Fruit fly (Drosophila melanogaster) whole organism, embryonic: ENCODE data around the gene CG5446.

ENCODE experiments used
- B-H2 ChIP-seq: fragments of 200-800 bp; sonication (Bioruptor generic); optimal IDR thresholded peaks from 2 replicates; lab custom pipeline; 2018; ENCODE audit warnings: missing biosample characterization, mild to moderate bottlenecking, missing genetic modification characterization
- CG10979 ChIP-seq: fragments of 200-800 bp; sonication (Bioruptor generic); optimal IDR thresholded peaks from 2 replicates; lab custom pipeline; 2018; ENCODE audit warnings: missing biosample characterization, mild to moderate bottlenecking, missing genetic modification characterization, moderate library complexity
- CG11456 ChIP-seq: fragments of 200-800 bp; sonication (Bioruptor generic); IDR thresholded peaks from 3 replicates; pipeline ENCODE4 v1.3.6; 2022; ENCODE audit warnings: missing biosample characterization, missing genetic modification characterization
- CG15269 ChIP-seq: fragments of 200-800 bp; sonication (Bioruptor generic); optimal IDR thresholded peaks from 2 replicates; lab custom pipeline; 2018; ENCODE audit warnings: missing biosample characterization, mild to moderate bottlenecking, missing genetic modification characterization, moderate library complexity
- CG15601 ChIP-seq: fragments of 200-800 bp; sonication (Bioruptor generic); optimal IDR thresholded peaks from 3 replicates; lab custom pipeline; 2019; ENCODE audit warnings: missing biosample characterization, mild to moderate bottlenecking, missing genetic modification characterization, moderate library complexity
- CG1602 ChIP-seq: fragments of 200-800 bp; sonication (Bioruptor generic); optimal IDR thresholded peaks from 3 replicates; lab custom pipeline; 2016; ENCODE audit warnings: missing biosample characterization, missing genetic modification characterization
- CG1603 ChIP-seq: fragments of 200-800 bp; sonication (Bioruptor generic); optimal IDR thresholded peaks from 2 replicates; lab custom pipeline; 2019; ENCODE audit warnings: missing biosample characterization, mild to moderate bottlenecking, missing genetic modification characterization, moderate library complexity
- CG1647 ChIP-seq: fragments of 200-800 bp; sonication (Bioruptor generic); optimal IDR thresholded peaks from 3 replicates; lab custom pipeline; 2016; ENCODE audit warnings: missing biosample characterization, missing genetic modification characterization
- CG17328 ChIP-seq: fragments of 200-800 bp; sonication (Bioruptor generic); IDR thresholded peaks from 2 replicates; pipeline ENCODE4 v1.3.6; 2022; ENCODE audit warnings: missing biosample characterization, missing genetic modification characterization
- CG17612 ChIP-seq: fragments of 200-800 bp; sonication (Bioruptor generic); IDR thresholded peaks from 2 replicates; pipeline ENCODE4 v1.3.6; 2022; ENCODE audit warnings: missing biosample characterization, missing genetic modification characterization
- CG18262 ChIP-seq: fragments of 200-800 bp; optimal IDR thresholded peaks from 3 replicates; lab custom pipeline; 2019; ENCODE audit warnings: missing biosample characterization, mild to moderate bottlenecking, missing genetic modification characterization, moderate library complexity
- CG2120 ChIP-seq: fragments of 200-800 bp; sonication (Bioruptor generic); optimal IDR thresholded peaks from 3 replicates; lab custom pipeline; 2016; ENCODE audit warnings: missing biosample characterization, missing genetic modification characterization
- CG30020 ChIP-seq: fragments of 200-800 bp; optimal IDR thresholded peaks from 2 replicates; lab custom pipeline; 2019; ENCODE audit warnings: missing biosample characterization, mild to moderate bottlenecking, missing genetic modification characterization, moderate library complexity
- CG34376 ChIP-seq: fragments of 200-800 bp; sonication (Bioruptor generic); optimal IDR thresholded peaks from 2 replicates; lab custom pipeline; 2018; ENCODE audit warnings: missing biosample characterization, mild to moderate bottlenecking, missing genetic modification characterization
- CG3847 ChIP-seq: fragments of 200-800 bp; sonication (Bioruptor generic); IDR thresholded peaks from 2 replicates; pipeline ENCODE4 v1.3.6; 2022; ENCODE audit warnings: missing biosample characterization, missing genetic modification characterization
- CG4854 ChIP-seq: fragments of 200-800 bp; sonication (Bioruptor generic); optimal IDR thresholded peaks from 2 replicates; lab custom pipeline; 2016; ENCODE audit warnings: missing biosample characterization, missing genetic modification characterization, inconsistent platforms
- CG6683 ChIP-seq: fragments of 200-800 bp; sonication (Bioruptor generic); optimal IDR thresholded peaks from 2 replicates; lab custom pipeline; 2017; ENCODE audit warnings: missing biosample characterization, mild to moderate bottlenecking, missing genetic modification characterization, missing genetic modification reagents
- CG8765 ChIP-seq: fragments of 200-800 bp; sonication (Bioruptor generic); IDR thresholded peaks from 2 replicates; pipeline ENCODE4 v1.3.6; 2022; ENCODE audit warnings: missing biosample characterization, missing genetic modification characterization
- CG9215 ChIP-seq: fragments of 200-800 bp; sonication (Bioruptor generic); IDR thresholded peaks from 2 replicates; pipeline ENCODE4 v1.3.6; 2022; ENCODE audit warnings: missing biosample characterization, missing genetic modification characterization
- CG9609 ChIP-seq: fragments of 200-800 bp; sonication (Bioruptor generic); optimal IDR thresholded peaks from 3 replicates; lab custom pipeline; 2016; ENCODE audit warnings: missing biosample characterization, missing genetic modification characterization
- Dbx ChIP-seq: fragments of 200-800 bp; sonication (Bioruptor generic); IDR thresholded peaks from 3 replicates; pipeline ENCODE4 v1.3.6; 2022; ENCODE audit warnings: missing biosample characterization, missing genetic modification characterization
- Dip3 ChIP-seq: fragments of 200-800 bp; sonication (Bioruptor generic); optimal IDR thresholded peaks from 3 replicates; lab custom pipeline; 2016; ENCODE audit warnings: missing biosample characterization, missing genetic modification characterization
- E2f2 ChIP-seq: fragments of 200-800 bp; sonication (Bioruptor generic); IDR thresholded peaks from 2 replicates; pipeline ENCODE4 v1.3.6; 2022; ENCODE audit warnings: missing biosample characterization, missing genetic modification characterization
- Ets65A ChIP-seq: fragments of 200-800 bp; sonication (Bioruptor generic); peaks from one replicate; lab custom pipeline; 2016; ENCODE audit warnings: missing biosample characterization, missing genetic modification characterization
- Ets97D ChIP-seq: fragments of 200-800 bp; sonication (Bioruptor generic); optimal IDR thresholded peaks from 3 replicates; lab custom pipeline; 2016; ENCODE audit warnings: missing biosample characterization, missing genetic modification characterization
- Fer3 ChIP-seq: fragments of 200-800 bp; sonication (Bioruptor generic); optimal IDR thresholded peaks from 2 replicates; lab custom pipeline; 2018; ENCODE audit warnings: missing biosample characterization, mild to moderate bottlenecking, missing genetic modification characterization, moderate library complexity
- HmgD ChIP-seq: fragments of 200-800 bp; sonication (Bioruptor generic); optimal IDR thresholded peaks from 3 replicates; lab custom pipeline; 2016; ENCODE audit warnings: missing biosample characterization, missing genetic modification characterization
- Hsf ChIP-seq: fragments of 200-800 bp; sonication (Bioruptor generic); optimal IDR thresholded peaks from 3 replicates; lab custom pipeline; 2016; ENCODE audit warnings: missing biosample characterization, missing genetic modification characterization
- Lhr ChIP-seq: fragments of 200-800 bp; sonication (Bioruptor generic); optimal IDR thresholded peaks from 3 replicates; lab custom pipeline; 2017; ENCODE audit warnings: mild to moderate bottlenecking, missing biosample characterization, missing genetic modification reagents, missing genetic modification characterization
- MBD-R2 ChIP-seq: fragments of 200-800 bp; sonication (Bioruptor generic); IDR thresholded peaks from 2 replicates; pipeline ENCODE4 v1.3.6; 2022; ENCODE audit warnings: missing biosample characterization, missing genetic modification characterization
- MTF-1 ChIP-seq: fragments of 200-800 bp; sonication (Bioruptor generic); optimal IDR thresholded peaks from 2 replicates; lab custom pipeline; 2018; ENCODE audit warnings: missing biosample characterization, mild to moderate bottlenecking, missing genetic modification characterization, borderline replicate concordance
- Max ChIP-seq: fragments of 200-800 bp; sonication (Bioruptor generic); optimal IDR thresholded peaks from 2 replicates; lab custom pipeline; 2016; ENCODE audit warnings: missing biosample characterization, mild to moderate bottlenecking, missing genetic modification characterization
- NC2α ChIP-seq: fragments of 200-800 bp; sonication (Bioruptor generic); optimal IDR thresholded peaks from 2 replicates; lab custom pipeline; 2016; ENCODE audit warnings: missing biosample characterization, missing genetic modification characterization
- Stat92E ChIP-seq, 3 experiments: fragments of >200 bp in 2 of 3; fragments of 200-800 bp in 1 of 3; sonication (Bioruptor generic) in 1 of 3; optimal IDR thresholded peaks; 2 replicates each; lab custom pipeline; 2017 to 2019; ENCODE audit warnings: missing biosample characterization in 3 of 3, missing genetic modification characterization in 3 of 3, mild to moderate bottlenecking in 1 of 3, moderate library complexity in 1 of 3
- YL-1 ChIP-seq: fragments of 200-800 bp; sonication (Bioruptor generic); optimal IDR thresholded peaks from 3 replicates; lab custom pipeline; 2017; ENCODE audit warnings: missing biosample characterization, mild to moderate bottlenecking, missing genetic modification characterization
- ap ChIP-seq: fragments of 200-800 bp; sonication (Bioruptor generic); IDR thresholded peaks from 2 replicates; pipeline ENCODE4 v1.3.6; 2022; ENCODE audit warnings: missing biosample characterization, missing genetic modification characterization
- bcd ChIP-seq: fragments of 200-800 bp; sonication (Bioruptor generic); optimal IDR thresholded peaks from 2 replicates; lab custom pipeline; 2017; ENCODE audit warnings: missing biosample characterization, mild to moderate bottlenecking, missing genetic modification characterization
- bsh ChIP-seq, 2 experiments: fragments of 200-800 bp; sonication (Bioruptor generic); optimal IDR thresholded peaks; 2 replicates each; lab custom pipeline; 2017 to 2018; ENCODE audit warnings: mild to moderate bottlenecking in 2 of 2, missing biosample characterization in 2 of 2, missing genetic modification characterization in 2 of 2, moderate library complexity in 1 of 2
- ci ChIP-seq: fragments of 200-800 bp; sonication (Bioruptor generic); IDR thresholded peaks from 3 replicates; pipeline ENCODE4 v1.3.6; 2022; ENCODE audit warnings: missing biosample characterization, missing genetic modification characterization
- dmrt11E ChIP-seq: fragments of 200-800 bp; sonication (Bioruptor generic); optimal IDR thresholded peaks from 3 replicates; lab custom pipeline; 2018; ENCODE audit warnings: missing biosample characterization, mild to moderate bottlenecking, missing genetic modification characterization, moderate library complexity
- dpn ChIP-seq, 2 experiments: fragments of 200-800 bp; sonication (Bioruptor generic); optimal IDR thresholded peaks; 3 replicates each; lab custom pipeline; 2016; ENCODE audit warnings: missing biosample characterization in 2 of 2, missing genetic modification characterization in 2 of 2
- fd3F ChIP-seq: fragments of 200-800 bp; sonication (Bioruptor generic); optimal IDR thresholded peaks from 2 replicates; lab custom pipeline; 2018; ENCODE audit warnings: missing biosample characterization, mild to moderate bottlenecking, missing genetic modification characterization, moderate library complexity
- lbe ChIP-seq: fragments of 200-800 bp; sonication (Bioruptor generic); optimal IDR thresholded peaks from 2 replicates; lab custom pipeline; 2016; ENCODE audit warnings: missing biosample characterization, mild to moderate bottlenecking, missing genetic modification characterization
- pan ChIP-seq, 4 experiments: fragments of >200 bp in 3 of 4; fragments of 200-800 bp in 1 of 4; sonication (Bioruptor generic) in 1 of 4; optimal IDR thresholded peaks in 3 of 4; IDR thresholded peaks in 1 of 4; 2 replicates each; pipeline versions ENCODE4 v1.3.6 to Lab custom; 2017 to 2022; ENCODE audit warnings: missing biosample characterization in 2 of 4, missing genetic modification characterization in 2 of 4, mixed read lengths in 1 of 4
- pita ChIP-seq: fragments of 200-800 bp; sonication (Bioruptor generic); optimal IDR thresholded peaks from 2 replicates; lab custom pipeline; 2017; ENCODE audit warnings: missing biosample characterization, mild to moderate bottlenecking, missing genetic modification characterization
- sens ChIP-seq: fragments of 200-800 bp; sonication (Bioruptor generic); peaks from one replicate; lab custom pipeline; 2016; ENCODE audit warnings: missing biosample characterization, missing genetic modification characterization
- sens-2 ChIP-seq: fragments of 200-800 bp; sonication (Bioruptor generic); IDR thresholded peaks from 2 replicates; pipeline ENCODE4 v1.3.6; 2022; ENCODE audit warnings: missing biosample characterization, missing genetic modification characterization
- slp2 ChIP-seq: fragments of 200-800 bp; sonication (Bioruptor generic); optimal IDR thresholded peaks from 2 replicates; lab custom pipeline; 2016; ENCODE audit warnings: missing biosample characterization, missing genetic modification characterization
- twi ChIP-seq: fragments of 200-800 bp; optimal IDR thresholded peaks from 2 replicates; lab custom pipeline; 2019; ENCODE audit warnings: missing biosample characterization, mild to moderate bottlenecking, missing genetic modification characterization, moderate library complexity
- vvl ChIP-seq: fragments of 200-800 bp; sonication (Bioruptor generic); IDR thresholded peaks from 2 replicates; pipeline ENCODE4 v1.3.6; 2022; ENCODE audit warnings: missing biosample characterization, missing genetic modification characterization

The CG5446 gene

DNA sequence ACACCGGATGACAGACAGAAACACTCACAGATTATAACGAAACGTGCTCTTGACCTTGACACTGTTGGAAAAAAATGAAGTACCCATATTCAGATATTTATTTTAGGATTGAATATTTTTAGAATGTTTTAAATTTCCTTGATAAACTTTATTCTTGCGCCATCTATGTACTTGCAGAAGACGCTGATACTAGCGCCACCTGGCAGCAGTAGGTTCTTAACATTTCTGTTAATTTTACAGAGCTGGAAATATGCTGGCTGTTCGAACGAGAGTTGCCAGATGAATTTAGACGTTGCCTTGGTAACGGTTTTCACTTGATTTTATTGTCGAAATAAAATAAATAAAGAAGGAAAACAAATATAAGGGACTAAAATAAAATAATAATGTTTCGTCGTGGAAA, 3.0 kb downstream of the CG5446 start, which contains the start of gene Fam92 (continued):
- TF ChIP-seq NC2α (GFP tag; lab: Kevin White, UChicago) (peak; percentile 41), CG9215 (GFP tag; lab: Robert Waterston, UW) (no peak), ap (GFP tag; lab: Robert Waterston, UW) (no peak), B-H2 (GFP tag; lab: Kevin White, UChicago) (peak; percentile 65), YL-1 (GFP tag; lab: Kevin White, UChicago) (peak; percentile 14), sens-2 (GFP tag; lab: Robert Waterston, UW) (peak; percentile 41), Dip3 (GFP tag; lab: Kevin White, UChicago) (peak; percentile 30), sens (peak; percentile 90), CG8765 (0 out of 2 replicates have a peak, but pooled peaks have one; percentile 7), E2f2 (GFP tag; lab: Robert Waterston, UW) (peak; percentile 32; the same call in 1 of the 2 replicates), CG6683 (GFP tag; lab: Kevin White, UChicago) (no peak), CG18262 (tag; lab: Kevin White, UChicago) (peak; percentile 54), vvl (GFP tag; lab: Robert Waterston, UW) (peak; percentile 72), CG1602 (peak; percentile 38), CG30020 (tag; lab: Kevin White, UChicago) (no peak), lbe (GFP tag; lab: Kevin White, UChicago) (peak; percentile 51), CG17612 (GFP tag; lab: Robert Waterston, UW) (no peak), CG11456 (peak; percentile 87), CG2120 (GFP tag; lab: Kevin White, UChicago) (peak; percentile 47), bsh (GFP tag; optimal IDR thresholded peaks at IDR 0.05; lab: Kevin White, UChicago) (peak in 1 of 2 experiments; percentile 48), CG34376 (GFP tag; lab: Kevin White, UChicago) (peak; percentile 43), Ets65A (peak; percentile 89), ci (peak; percentile 82), dpn (GFP tag; optimal IDR thresholded peaks at IDR 0.05; lab: Kevin White, UChicago) (peak; percentile 56 to 59), pita (GFP tag; lab: Kevin White, UChicago) (peak; percentile 11), CG4854 (peak; percentile 31), slp2 (GFP tag; lab: Kevin White, UChicago) (peak; percentile 32), CG1603 (tag; lab: Kevin White, UChicago) (peak; percentile 70), CG9609 (GFP tag; lab: Kevin White, UChicago) (peak; percentile 31), Fer3 (peak; percentile 44), Stat92E (GFP tag; optimal IDR thresholded peaks at IDR 0.05; lab: Kevin White, UChicago) (peak in 1 of 3 experiments; percentile 2), pan (optimal IDR thresholded peaks at IDR 0.05; lab: Kevin White, UChicago) (no peak), pan (GFP tag; optimal IDR thresholded peaks at IDR 0.05 in 1 of 2, IDR thresholded peaks at IDR 0.05 in 1 of 2) (peak in 1 of 2 experiments; percentile 66), twi (tag; lab: Kevin White, UChicago) (peak; percentile 29), Max (GFP tag; lab: Kevin White, UChicago) (peak; percentile 22), CG1647 (no peak), bcd (GFP tag; lab: Kevin White, UChicago) (peak; percentile 23), Hsf (GFP tag; lab: Kevin White, UChicago) (peak; percentile 62), CG15601 (tag; lab: Kevin White, UChicago) (peak; percentile 60), CG17328 (peak; percentile 34; the same call in 1 of the 2 replicates), CG3847 (GFP tag; lab: Robert Waterston, UW) (peak; percentile 21; the same call in 1 of the 2 replicates), Dbx (GFP tag; lab: Robert Waterston, UW) (0 out of 3 replicates have a peak, but pooled peaks have one; percentile 13), MTF-1 (GFP tag; lab: Kevin White, UChicago) (peak; percentile 65), dmrt11E (tag; lab: Kevin White, UChicago) (peak; percentile 34), MBD-R2 (GFP tag; lab: Robert Waterston, UW) (peak; percentile 39; the same call in 1 of the 2 replicates), Ets97D (GFP tag; lab: Kevin White, UChicago) (peak; percentile 68), HmgD (GFP tag; lab: Kevin White, UChicago) (peak; percentile 0), CG15269 (tag; lab: Kevin White, UChicago) (peak; percentile 60), CG10979 (tag; lab: Kevin White, UChicago) (peak; percentile 56), fd3F (peak; percentile 27), Lhr (GFP tag; lab: Kevin White, UChicago) (peak; percentile 79)
